Fruit fly (Drosophila melanogaster): Measurements from ENCODE around the gene barr.

DNA sequence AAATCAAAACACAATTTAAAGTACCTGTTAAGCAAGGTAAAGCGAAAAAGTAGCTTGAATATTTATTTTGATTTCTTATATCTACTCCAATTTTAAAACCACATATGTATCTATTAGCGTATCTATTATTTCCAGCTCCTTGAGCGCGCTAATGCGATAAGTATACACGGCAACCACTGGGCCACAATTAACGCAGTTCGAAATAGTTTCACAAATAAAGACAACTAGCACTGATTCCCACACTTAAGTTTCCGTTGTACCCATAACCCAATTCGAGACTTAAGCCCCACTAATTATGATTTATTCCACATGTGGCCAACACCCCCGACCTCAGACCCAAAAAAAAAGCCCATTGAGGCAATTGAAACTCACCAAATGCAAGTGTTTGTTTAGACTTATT, 44.7 kb downstream of the barr start:
- TF ChIP-seq psq (optimal IDR thresholded peaks at IDR 0.05) (no peak), Myc (optimal IDR thresholded peaks at IDR 0.05) (no peak)

All from Kc167 (cell line).